Worm (Caenorhabditis elegans) whole organism, early embryonic: ENCODE data around the gene fbxc-19.

ENCODE experiments used
- aly-1 ChIP-seq: sonication (generic microtip); optimal IDR thresholded peaks from 2 replicates; lab custom pipeline; 2016; ENCODE audit warnings: missing genetic modification characterization, missing compliant biosample characterization
- ama-1 ChIP-seq: fragments of 150-350 bp; optimal IDR thresholded peaks from 2 replicates; lab custom pipeline; 2014
- ceh-36 ChIP-seq: sonication (generic microtip); optimal IDR thresholded peaks from 2 replicates; lab custom pipeline; 2016; ENCODE audit warnings: missing genetic modification characterization, inconsistent platforms, missing compliant biosample characterization
- ets-7 ChIP-seq: sonication (generic microtip); optimal IDR thresholded peaks from 2 replicates; lab custom pipeline; 2016; ENCODE audit warnings: missing genotype, missing genetic modification characterization, missing compliant biosample characterization
- flt-1 ChIP-seq: fragments of 200-800 bp; sonication (Bioruptor generic); IDR thresholded peaks from 2 replicates; pipeline ENCODE4 v1.3.6; 2022; ENCODE audit warnings: missing genetic modification characterization, missing compliant biosample characterization
- hmbx-1 ChIP-seq: sonication (generic microtip); optimal IDR thresholded peaks from 2 replicates; lab custom pipeline; 2016; ENCODE audit warnings: mild to moderate bottlenecking, missing genetic modification characterization, missing compliant biosample characterization
- hnd-1 ChIP-seq: sonication (generic microtip); optimal IDR thresholded peaks from 2 replicates; lab custom pipeline; 2016; ENCODE audit warnings: missing genetic modification characterization, missing compliant biosample characterization
- pes-1 ChIP-seq: fragments of 200-800 bp; sonication (Bioruptor generic); IDR thresholded peaks from 2 replicates; pipeline ENCODE4 v1.3.6; 2022; ENCODE audit warnings: missing genetic modification reagents, missing genetic modification characterization, missing compliant biosample characterization
- scrt-1 ChIP-seq: fragments of 200-800 bp; sonication (Bioruptor generic); IDR thresholded peaks from 2 replicates; pipeline ENCODE4 v1.3.6; 2022; ENCODE audit warnings: missing genetic modification characterization, missing compliant biosample characterization
- sea-1 ChIP-seq: fragments of 200-800 bp; sonication (Bioruptor generic); conservative IDR thresholded peaks from 2 replicates; pipeline ENCODE4 v1.3.6; 2022; ENCODE audit warnings: missing genetic modification characterization, missing compliant biosample characterization
- tbx-11 ChIP-seq: fragments of 200-800 bp; sonication (Bioruptor generic); IDR thresholded peaks from 2 replicates; pipeline ENCODE4 v1.3.6; 2022; ENCODE audit warnings: missing genetic modification characterization, missing compliant biosample characterization
- tbx-37 ChIP-seq: fragments of 200-800 bp; sonication (Bioruptor generic); conservative IDR thresholded peaks from 2 replicates; pipeline ENCODE4 v1.3.6; 2022; ENCODE audit warnings: missing genetic modification reagents, missing genetic modification characterization, missing compliant biosample characterization
- tra-4 ChIP-seq: sonication (generic microtip); optimal IDR thresholded peaks from 2 replicates; lab custom pipeline; 2017; ENCODE audit warnings: missing genetic modification characterization, missing compliant biosample characterization

DNA sequence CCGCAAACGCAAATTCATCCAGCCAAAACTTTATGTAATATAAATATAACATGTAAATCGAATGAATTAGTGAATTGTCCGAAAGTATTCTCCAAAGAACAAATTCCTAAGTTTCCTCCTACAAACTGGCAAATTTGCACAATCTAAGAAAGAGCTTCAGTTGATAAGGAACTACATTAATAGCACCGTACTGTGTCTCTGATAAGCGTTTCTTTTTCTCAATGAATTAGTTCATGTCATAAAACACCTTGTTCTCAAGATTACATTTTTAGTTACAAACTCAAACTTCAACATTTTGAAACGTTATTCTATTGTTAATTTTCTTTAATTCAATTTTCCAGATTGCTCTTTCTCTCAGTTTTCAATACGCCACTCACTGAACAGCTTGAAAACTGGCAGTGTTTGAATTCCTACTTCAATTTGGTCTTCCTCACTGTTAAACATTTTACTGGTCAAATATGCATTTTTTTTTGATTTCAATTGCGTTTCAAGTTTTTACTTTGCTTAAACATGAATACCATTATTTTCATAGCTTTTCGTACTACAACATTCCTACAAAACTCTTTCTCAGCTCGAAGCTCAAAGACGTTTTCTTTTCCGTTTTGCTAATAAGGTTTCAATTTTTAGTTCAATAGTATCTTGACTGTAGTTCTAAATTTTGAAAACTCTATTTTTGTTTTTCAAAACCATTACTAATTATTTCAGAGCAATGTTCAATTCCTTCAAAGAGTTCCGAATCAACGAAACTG is 45.6 kb downstream of the fbxc-19 start, which contains the start of gene math-15:
- TF ChIP-seq ceh-36 (tag; lab: Kevin White, UChicago), result no peak
- TF ChIP-seq ets-7, result no peak
- no peak for TF ChIP-seq ama-1 (lab: Kevin White, UChicago)
- TF ChIP-seq scrt-1 (GFP tag; lab: Robert Waterston, UW), result no peak
- no peak for TF ChIP-seq hmbx-1 (tag; lab: Kevin White, UChicago)
- no peak for TF ChIP-seq tbx-37
- TF ChIP-seq hnd-1 (tag; lab: Kevin White, UChicago), result no peak
- no peak for TF ChIP-seq pes-1 (GFP tag; lab: Robert Waterston, UW)
- no peak for TF ChIP-seq aly-1
- no peak for TF ChIP-seq flt-1 (GFP tag; lab: Robert Waterston, UW)
- TF ChIP-seq tra-4 (tag; lab: Kevin White, UChicago), result no peak
- TF ChIP-seq sea-1 (GFP tag; lab: Robert Waterston, UW), result no peak
- TF ChIP-seq tbx-11 (GFP tag; lab: Robert Waterston, UW), result no peak
